Worm (Caenorhabditis elegans): ENCODE results near the gene C53C7.3.

C53C7.3 gene

ce11 chrX:13061366-13061765 lies 13.0 kb downstream of the C53C7.3 start:
- TF ChIP-seq sox-4 (tag; optimal IDR thresholded peaks at IDR 0.05) (no peak), fax-1 (tag; optimal IDR thresholded peaks at IDR 0.05) (no peak), ceh-9 (tag; optimal IDR thresholded peaks at IDR 0.05) (no peak), lim-6 (tag; optimal IDR thresholded peaks at IDR 0.05) (no peak), pat-9 (tag; optimal IDR thresholded peaks at IDR 0.05) (no peak), ceh-19 (GFP tag; optimal IDR thresholded peaks at IDR 0.05) (no peak), hlh-15 (tag; optimal IDR thresholded peaks at IDR 0.05) (no peak), hlh-30 (tag; optimal IDR thresholded peaks at IDR 0.05; ENCODE audit: insufficient read depth) (no peak), nfya-1 (tag; optimal IDR thresholded peaks at IDR 0.05) (no peak), ama-1 (optimal IDR thresholded peaks at IDR 0.05) (no peak), ref-2 (tag; optimal IDR thresholded peaks at IDR 0.05) (no peak)

ce11 chrX:13062934-13063585 lies 14.7 kb downstream of the C53C7.3 start, which contains the start of gene K03A11.5:
Gene K03A11.5, plus strand, starts transcription at chrX:13063535.
- no peak for TF ChIP-seq elt-2 (tag; optimal IDR thresholded peaks at IDR 0.05)

- TF ChIP-seq ama-1 (optimal IDR thresholded peaks at IDR 0.05) (no peak), che-1 (tag; optimal IDR thresholded peaks at IDR 0.05) (no peak), K09A11.1 (tag; optimal IDR thresholded peaks at IDR 0.05; ENCODE audit: insufficient read depth) (no peak), fkh-10 (GFP tag; optimal IDR thresholded peaks at IDR 0.05) (no peak), pag-3 (tag; optimal IDR thresholded peaks at IDR 0.05; ENCODE audit: borderline replicate concordance) (no peak), ceh-22 (tag; optimal IDR thresholded peaks at IDR 0.05) (no peak), syd-9 (tag; optimal IDR thresholded peaks at IDR 0.05) (no peak), ceh-19 (GFP tag; optimal IDR thresholded peaks at IDR 0.05) (no peak), ceh-30 (tag; optimal IDR thresholded peaks at IDR 0.05) (no peak), T23F11.4 (GFP tag; optimal IDR thresholded peaks at IDR 0.05) (no peak), nhr-232 (tag; optimal IDR thresholded peaks at IDR 0.05) (no peak), pha-4 (tag; optimal IDR thresholded peaks at IDR 0.05) (no peak), unc-55 (GFP tag; optimal IDR thresholded peaks at IDR 0.05) (no peak), nfya-1 (tag; optimal IDR thresholded peaks at IDR 0.05) (no peak), elt-2 (tag; optimal IDR thresholded peaks at IDR 0.05) (no peak)
Measured at ce11 chrX:13071120-13071519, 22.8 kb downstream of the C53C7.3 start, which contains the start of gene cpx-2. Gene cpx-2, minus strand, starts transcription at chrX:13071220.

- TF ChIP-seq sox-2 (GFP tag; IDR thresholded peaks at IDR 0.05) (no peak), Y22D7AL.16 (tag; optimal IDR thresholded peaks at IDR 0.05) (no peak), ceh-2 (tag; optimal IDR thresholded peaks at IDR 0.05) (no peak), ceh-6 (GFP tag; optimal IDR thresholded peaks at IDR 0.05) (no peak), ceh-48 (tag; optimal IDR thresholded peaks at IDR 0.05) (no peak)
Measured at ce11 chrX:13074373-13074772, 26.0 kb downstream of the C53C7.3 start, which contains the start of gene ceh-28. Gene ceh-28, plus strand, starts transcription at chrX:13074673.

- no peak for TF ChIP-seq lin-11 (tag; optimal IDR thresholded peaks at IDR 0.05)
- TF ChIP-seq gmeb-2 (tag; optimal IDR thresholded peaks at IDR 0.05) = no peak
- TF ChIP-seq ceh-34 (tag; optimal IDR thresholded peaks at IDR 0.05) = no peak
- no peak for TF ChIP-seq ahr-1 (tag; optimal IDR thresholded peaks at IDR 0.05)
- no peak for TF ChIP-seq unc-86 (tag; optimal IDR thresholded peaks at IDR 0.05)
- TF ChIP-seq nhr-232 (tag; optimal IDR thresholded peaks at IDR 0.05) = no peak
- TF ChIP-seq ref-2 (tag; optimal IDR thresholded peaks at IDR 0.05) = no peak
- TF ChIP-seq unc-42 (tag; optimal IDR thresholded peaks at IDR 0.05) = no peak
Measured at ce11 chrX:13077872-13078271, 29.5 kb downstream of the C53C7.3 start, which contains the start of gene K03A11.4. Gene K03A11.4, plus strand, starts transcription at chrX:13078172.

Measured in whole organism, late embryonic.